Fruit fly (Drosophila melanogaster) whole organism, embryonic: ENCODE results near the gene alphaSnap.
A peak's percentile ranks its signal among the peaks of the same experiment; 100 is the strongest.

Experiments used
- Atf3 ChIP-seq: fragments of 200-800 bp; sonication (Bioruptor generic); optimal IDR thresholded peaks from 3 replicates; lab custom pipeline; 2016; ENCODE audit warnings: missing biosample characterization, missing genetic modification characterization
- CG10959 ChIP-seq: fragments of 200-800 bp; sonication (Bioruptor generic); IDR thresholded peaks from 2 replicates; pipeline ENCODE4 v1.3.6; 2022; ENCODE audit warnings: missing biosample characterization, missing genetic modification characterization
- CG12104 ChIP-seq: fragments of 200-800 bp; sonication (Bioruptor generic); optimal IDR thresholded peaks from 3 replicates; lab custom pipeline; 2016; ENCODE audit warnings: missing biosample characterization, missing genetic modification characterization
- CG12299 ChIP-seq: fragments of 200-800 bp; sonication (Bioruptor generic); optimal IDR thresholded peaks from 2 replicates; lab custom pipeline; 2018; ENCODE audit warnings: missing biosample characterization, mild to moderate bottlenecking, missing genetic modification characterization
- CG12659 ChIP-seq: fragments of 200-800 bp; sonication (Bioruptor generic); optimal IDR thresholded peaks from 3 replicates; lab custom pipeline; 2017; ENCODE audit warnings: mild to moderate bottlenecking, missing biosample characterization, missing genetic modification reagents, missing genetic modification characterization
- CG13287 ChIP-seq: fragments of 200-800 bp; sonication (Bioruptor generic); IDR thresholded peaks from 2 replicates; pipeline ENCODE4 v1.3.6; 2022; ENCODE audit warnings: missing biosample characterization, missing genetic modification characterization; ENCODE audit not compliant: partially characterized antibody
- CG13775 ChIP-seq: fragments of 200-800 bp; sonication (Bioruptor generic); optimal IDR thresholded peaks from 3 replicates; lab custom pipeline; 2017; ENCODE audit warnings: missing biosample characterization, mild to moderate bottlenecking, missing genetic modification characterization
- CG14710 ChIP-seq: fragments of 200-800 bp; sonication (Bioruptor generic); optimal IDR thresholded peaks from 3 replicates; lab custom pipeline; 2019; ENCODE audit warnings: missing biosample characterization, mild to moderate bottlenecking, missing genetic modification characterization, moderate library complexity
- CG16779 ChIP-seq: fragments of 200-800 bp; sonication (Bioruptor generic); IDR thresholded peaks from 2 replicates; pipeline ENCODE4 v1.3.6; 2022; ENCODE audit warnings: missing biosample characterization, missing genetic modification characterization
- CG17802 ChIP-seq: fragments of 200-800 bp; sonication (Bioruptor generic); optimal IDR thresholded peaks from 2 replicates; lab custom pipeline; 2018; ENCODE audit warnings: missing biosample characterization, mild to moderate bottlenecking, missing genetic modification characterization, moderate library complexity
- CG2120 ChIP-seq: fragments of 200-800 bp; sonication (Bioruptor generic); optimal IDR thresholded peaks from 3 replicates; lab custom pipeline; 2016; ENCODE audit warnings: missing biosample characterization, missing genetic modification characterization
- CG2199 ChIP-seq: fragments of 200-800 bp; sonication (Bioruptor generic); IDR thresholded peaks from 3 replicates; pipeline ENCODE4 v1.3.6; 2022; ENCODE audit warnings: missing biosample characterization, missing genetic modification characterization
- CG30403 ChIP-seq: fragments of 200-800 bp; sonication (Bioruptor generic); optimal IDR thresholded peaks from 3 replicates; lab custom pipeline; 2016; ENCODE audit warnings: missing biosample characterization, missing genetic modification characterization
- CG34422 ChIP-seq: fragments of 200-800 bp; sonication (Bioruptor generic); IDR thresholded peaks from 3 replicates; pipeline ENCODE4 v1.3.6; 2022; ENCODE audit warnings: missing biosample characterization, missing genetic modification characterization
- CG6689 ChIP-seq: fragments of 200-800 bp; sonication (Bioruptor generic); IDR thresholded peaks from 2 replicates; pipeline ENCODE4 v1.3.6; 2022; ENCODE audit warnings: missing biosample characterization, missing genetic modification characterization
- CG6854 ChIP-seq: fragments of 200-800 bp; sonication (Bioruptor generic); optimal IDR thresholded peaks from 3 replicates; lab custom pipeline; 2017; ENCODE audit warnings: missing biosample characterization, mild to moderate bottlenecking, missing genetic modification characterization
- CG7357 ChIP-seq: fragments of 200-800 bp; sonication (Bioruptor generic); IDR thresholded peaks from 3 replicates; pipeline ENCODE4 v1.3.6; 2022; ENCODE audit warnings: missing biosample characterization, missing genetic modification characterization
- CG9215 ChIP-seq: fragments of 200-800 bp; sonication (Bioruptor generic); IDR thresholded peaks from 2 replicates; pipeline ENCODE4 v1.3.6; 2022; ENCODE audit warnings: missing biosample characterization, missing genetic modification characterization
- CHES-1-like ChIP-seq: fragments of 200-800 bp; sonication (Bioruptor generic); optimal IDR thresholded peaks from 2 replicates; lab custom pipeline; 2016; ENCODE audit warnings: missing biosample characterization, missing genetic modification characterization
- D19A ChIP-seq: fragments of 200-800 bp; optimal IDR thresholded peaks from 3 replicates; lab custom pipeline; 2019; ENCODE audit warnings: missing biosample characterization, mild to moderate bottlenecking, missing genetic modification characterization, moderate library complexity
- D19B ChIP-seq: fragments of 200-800 bp; sonication (Bioruptor generic); optimal IDR thresholded peaks from 2 replicates; lab custom pipeline; 2017; ENCODE audit warnings: missing biosample characterization, mild to moderate bottlenecking, missing genetic modification characterization
- Dfd ChIP-seq, 2 experiments: fragments of >200 bp; optimal IDR thresholded peaks; 2 replicates each; lab custom pipeline; 2017; ENCODE audit warnings: missing biosample characterization in 2 of 2, missing genetic modification characterization in 2 of 2
- Drgx ChIP-seq: fragments of 200-800 bp; sonication (Bioruptor generic); IDR thresholded peaks from 2 replicates; pipeline ENCODE4 v1.3.6; 2022; ENCODE audit warnings: missing biosample characterization, missing genetic modification characterization
- GATAe ChIP-seq: fragments of 200-800 bp; sonication (Bioruptor generic); conservative IDR thresholded peaks from 2 replicates; pipeline ENCODE4 v1.3.6; 2022; ENCODE audit warnings: missing biosample characterization, missing genetic modification characterization
- Jarid2 ChIP-seq: fragments of 200-800 bp; sonication (Bioruptor generic); optimal IDR thresholded peaks from 3 replicates; lab custom pipeline; 2017; ENCODE audit warnings: mild to moderate bottlenecking, missing biosample characterization, missing genetic modification reagents, missing genetic modification characterization
- MBD-R2 ChIP-seq: fragments of 200-800 bp; sonication (Bioruptor generic); IDR thresholded peaks from 2 replicates; pipeline ENCODE4 v1.3.6; 2022; ENCODE audit warnings: missing biosample characterization, missing genetic modification characterization
- NC2β ChIP-seq: fragments of 200-800 bp; sonication (Bioruptor generic); optimal IDR thresholded peaks from 2 replicates; lab custom pipeline; 2016; ENCODE audit warnings: missing biosample characterization, missing genetic modification characterization
- Nf-YA ChIP-seq: fragments of 200-800 bp; sonication (Bioruptor generic); IDR thresholded peaks from 2 replicates; pipeline ENCODE4 v1.3.6; 2022; ENCODE audit warnings: missing biosample characterization, missing genetic modification characterization
- Nf-YC ChIP-seq: fragments of 200-800 bp; optimal IDR thresholded peaks from 3 replicates; lab custom pipeline; 2019; ENCODE audit warnings: missing biosample characterization, mild to moderate bottlenecking, missing genetic modification characterization, moderate library complexity
- Ptx1 ChIP-seq: fragments of 200-800 bp; sonication (Bioruptor generic); IDR thresholded peaks from 2 replicates; pipeline ENCODE4 v1.3.6; 2022; ENCODE audit warnings: missing biosample characterization, missing genetic modification characterization
- TFAM ChIP-seq: fragments of 200-800 bp; sonication (Bioruptor generic); optimal IDR thresholded peaks from 2 replicates; lab custom pipeline; 2017; ENCODE audit warnings: missing biosample characterization, missing genetic modification characterization, inconsistent platforms
- Tbp ChIP-seq: fragments of >200 bp; optimal IDR thresholded peaks from 2 replicates; lab custom pipeline; 2018; ENCODE audit warnings: missing biosample characterization, missing genetic modification characterization
- Usf ChIP-seq: fragments of 200-800 bp; sonication (Bioruptor generic); optimal IDR thresholded peaks from 2 replicates; lab custom pipeline; 2017; ENCODE audit warnings: missing genotype, missing biosample characterization, missing genetic modification characterization
- bsh ChIP-seq, 2 experiments: fragments of 200-800 bp; sonication (Bioruptor generic); optimal IDR thresholded peaks; 2 replicates each; lab custom pipeline; 2017 to 2018; ENCODE audit warnings: mild to moderate bottlenecking in 2 of 2, missing biosample characterization in 2 of 2, missing genetic modification characterization in 2 of 2, moderate library complexity in 1 of 2
- cato ChIP-seq: fragments of 200-800 bp; sonication (Bioruptor generic); optimal IDR thresholded peaks from 2 replicates; lab custom pipeline; 2016; ENCODE audit warnings: missing biosample characterization, missing genetic modification characterization, borderline replicate concordance
- da ChIP-seq: fragments of 200-800 bp; sonication (Bioruptor generic); optimal IDR thresholded peaks from 2 replicates; lab custom pipeline; 2016; ENCODE audit warnings: missing biosample characterization, missing genetic modification characterization
- dpn ChIP-seq, 2 experiments: fragments of 200-800 bp; sonication (Bioruptor generic); optimal IDR thresholded peaks; 3 replicates each; lab custom pipeline; 2016; ENCODE audit warnings: missing biosample characterization in 2 of 2, missing genetic modification characterization in 2 of 2
- fd64A ChIP-seq: fragments of 200-800 bp; sonication (Bioruptor generic); optimal IDR thresholded peaks from 3 replicates; lab custom pipeline; 2018; ENCODE audit warnings: missing biosample characterization, mild to moderate bottlenecking, missing genetic modification characterization
- gcm2 ChIP-seq: fragments of 200-800 bp; sonication (Bioruptor generic); optimal IDR thresholded peaks from 2 replicates; lab custom pipeline; 2016; ENCODE audit warnings: missing biosample characterization, missing genetic modification characterization
- gfzf ChIP-seq: fragments of 200-800 bp; sonication (Bioruptor generic); optimal IDR thresholded peaks from 2 replicates; lab custom pipeline; 2016; ENCODE audit warnings: missing biosample characterization, mild to moderate bottlenecking, missing genetic modification characterization, moderate library complexity
- ham ChIP-seq: fragments of 200-800 bp; sonication (Bioruptor generic); IDR thresholded peaks from 2 replicates; pipeline ENCODE4 v1.3.6; 2022; ENCODE audit warnings: missing biosample characterization, missing genetic modification characterization
- jigr1 ChIP-seq: fragments of 200-800 bp; sonication (Bioruptor generic); IDR thresholded peaks from 3 replicates; pipeline ENCODE4 v1.3.6; 2022; ENCODE audit warnings: missing biosample characterization, missing genetic modification characterization
- ken ChIP-seq: fragments of 200-800 bp; sonication (Bioruptor generic); IDR thresholded peaks from 3 replicates; pipeline ENCODE4 v1.3.6; 2022; ENCODE audit warnings: missing biosample characterization, missing genetic modification characterization
- pita ChIP-seq: fragments of 200-800 bp; sonication (Bioruptor generic); optimal IDR thresholded peaks from 2 replicates; lab custom pipeline; 2017; ENCODE audit warnings: missing biosample characterization, mild to moderate bottlenecking, missing genetic modification characterization
- repo ChIP-seq: fragments of 200-800 bp; sonication (Bioruptor generic); optimal IDR thresholded peaks from 2 replicates; lab custom pipeline; 2016; ENCODE audit warnings: missing biosample characterization, missing genetic modification characterization
- row ChIP-seq: fragments of 200-800 bp; sonication (Bioruptor generic); IDR thresholded peaks from 3 replicates; pipeline ENCODE4 v1.3.6; 2022; ENCODE audit warnings: missing biosample characterization, missing genetic modification characterization
- sim ChIP-seq: fragments of 200-800 bp; sonication (Bioruptor generic); IDR thresholded peaks from 2 replicates; pipeline ENCODE4 v1.3.6; 2022; ENCODE audit warnings: missing biosample characterization, missing genetic modification characterization
- yki ChIP-seq: fragments of >200 bp; optimal IDR thresholded peaks from 3 replicates; lab custom pipeline; 2018
- zen ChIP-seq: fragments of 200-800 bp; sonication (Bioruptor generic); optimal IDR thresholded peaks from 3 replicates; lab custom pipeline; 2018; ENCODE audit warnings: missing biosample characterization, mild to moderate bottlenecking, missing genetic modification characterization, moderate library complexity
- zen2 ChIP-seq: fragments of 200-800 bp; sonication (Bioruptor generic); IDR thresholded peaks from 3 replicates; pipeline ENCODE4 v1.3.6; 2022; ENCODE audit warnings: missing biosample characterization, missing genetic modification characterization; ENCODE audit not compliant: partially characterized antibody
- zfh1 ChIP-seq: fragments of 200-800 bp; sonication (Bioruptor generic); IDR thresholded peaks from 3 replicates; pipeline ENCODE4 v1.3.6; 2022; ENCODE audit warnings: missing biosample characterization, missing genetic modification characterization

Gene alphaSnap

dm6 chr3L:20302081-20302630 lies 11.3 kb upstream of the alphaSnap start, which contains the start of gene Pex23 (continued):
- TF ChIP-seq CG12659 (GFP tag; lab: Kevin White, UChicago) (peak; percentile 91), CG2199 (GFP tag; lab: Robert Waterston, UW) (peak; percentile 65; the same call in 1 of the 3 replicates), CG16779 (GFP tag; lab: Robert Waterston, UW) (0 out of 2 replicates have a peak, but pooled peaks have one; percentile 41), CG10959 (GFP tag; lab: Robert Waterston, UW) (peak; percentile 66), CG14710 (tag; lab: Kevin White, UChicago) (peak; percentile 91), cato (GFP tag; lab: Kevin White, UChicago) (peak; percentile 67), yki (lab: Kevin White, UChicago) (no peak), ken (GFP tag; lab: Robert Waterston, UW) (peak; percentile 79), CG9215 (peak; percentile 84), gcm2 (no peak), zfh1 (GFP tag; lab: Robert Waterston, UW) (peak; percentile 87), Ptx1 (GFP tag; lab: Robert Waterston, UW) (peak; percentile 87), row (peak; percentile 96), MBD-R2 (GFP tag; lab: Robert Waterston, UW) (peak; percentile 90), CG6689 (GFP tag; lab: Robert Waterston, UW) (peak; percentile 82), dpn (GFP tag; optimal IDR thresholded peaks at IDR 0.05; lab: Kevin White, UChicago) (peak; percentile 80 to 90), gfzf (GFP tag; lab: Kevin White, UChicago) (peak; percentile 29), Jarid2 (no peak), zen (tag; lab: Kevin White, UChicago) (peak; percentile 81), Drgx (peak; percentile 48), D19A (tag; lab: Kevin White, UChicago) (peak; percentile 56), Atf3 (peak; percentile 13), GATAe (GFP tag; lab: Robert Waterston, UW) (no peak; the same call in 1 of the 2 replicates), CG2120 (GFP tag; lab: Kevin White, UChicago) (peak; percentile 89), Tbp (GFP tag; lab: Kevin White, UChicago) (no peak), fd64A (GFP tag; lab: Kevin White, UChicago) (no peak), CG34422 (GFP tag; lab: Robert Waterston, UW) (peak; percentile 87), CG13775 (peak; percentile 86), Dfd (GFP tag; optimal IDR thresholded peaks at IDR 0.05; lab: Kevin White, UChicago) (no peak), CHES-1-like (GFP tag; lab: Kevin White, UChicago) (peak; percentile 75), TFAM (no peak), pita (GFP tag; lab: Kevin White, UChicago) (no peak), CG17802 (tag; lab: Kevin White, UChicago) (peak; percentile 68), Nf-YA (GFP tag; lab: Robert Waterston, UW) (peak; percentile 52; the same call in 1 of the 2 replicates), bsh (GFP tag; optimal IDR thresholded peaks at IDR 0.05; lab: Kevin White, UChicago) (peak in 1 of 2 experiments; percentile 80), zen2 (GFP tag; lab: Robert Waterston, UW) (peak; percentile 88), CG12104 (peak; percentile 68), D19B (GFP tag; lab: Kevin White, UChicago) (no peak), ham (GFP tag; lab: Robert Waterston, UW) (peak; percentile 13; the same call in 1 of the 2 replicates), CG12299 (peak; percentile 47), CG6854 (GFP tag; lab: Kevin White, UChicago) (no peak), repo (peak; percentile 28), CG7357 (GFP tag; lab: Robert Waterston, UW) (peak; percentile 95), da (peak; percentile 15), Nf-YC (tag; lab: Kevin White, UChicago) (peak; percentile 69), CG13287 (GFP tag; lab: Robert Waterston, UW) (peak; percentile 99), CG30403 (peak; percentile 89), NC2β (GFP tag; lab: Kevin White, UChicago) (peak; percentile 53), sim (GFP tag; lab: Robert Waterston, UW) (no peak), Usf (GFP tag; lab: Kevin White, UChicago) (peak; percentile 48), jigr1 (GFP tag; lab: Robert Waterston, UW) (peak; percentile 35; the same call in 1 of the 3 replicates)
